Worm (Caenorhabditis elegans) whole organism, L4 larva: Measurements from ENCODE around the gene mapk-15.

Experiments used
- F37D6.2 ChIP-seq: sonication (generic microtip); optimal IDR thresholded peaks from 2 replicates; lab custom pipeline; 2016; ENCODE audit warnings: mild to moderate bottlenecking, missing genetic modification characterization, missing compliant biosample characterization
- Y105C5A.15 ChIP-seq: fragments of 200-800 bp; sonication (Bioruptor generic); IDR thresholded peaks from 2 replicates; pipeline ENCODE4 v1.3.6; 2022; ENCODE audit warnings: missing genetic modification characterization, missing compliant biosample characterization
- Y48G9A.11 ChIP-seq: fragments of 200-800 bp; sonication (Bioruptor generic); IDR thresholded peaks from 2 replicates; pipeline ENCODE4 v1.3.6; 2022; ENCODE audit warnings: missing genetic modification reagents, missing genetic modification characterization, missing compliant biosample characterization
- Y5F2A.4 ChIP-seq: fragments of 200-800 bp; sonication (Bioruptor generic); optimal IDR thresholded peaks from 2 replicates; lab custom pipeline; 2018; ENCODE audit warnings: mild to moderate bottlenecking, missing genetic modification characterization, missing compliant biosample characterization
- aha-1 ChIP-seq: fragments of 150-350 bp; peaks from one replicate; lab custom pipeline; 2014; ENCODE audit warnings: missing biosample characterization, missing genetic modification characterization
- attf-4 ChIP-seq: sonication (generic microtip); optimal IDR thresholded peaks from 3 replicates; lab custom pipeline; 2017; ENCODE audit warnings: missing biosample characterization, missing genetic modification characterization
- ceh-32 ChIP-seq: sonication (generic microtip); optimal IDR thresholded peaks from 2 replicates; lab custom pipeline; 2016; ENCODE audit warnings: mild to moderate bottlenecking, missing genetic modification characterization, missing compliant biosample characterization; ENCODE audit not compliant: poor library complexity
- ceh-82 ChIP-seq: sonication (generic microtip); optimal IDR thresholded peaks from 2 replicates; lab custom pipeline; 2017; ENCODE audit warnings: missing biosample characterization, missing genetic modification characterization
- daf-16 ChIP-seq, 3 experiments: sonication (generic microtip); optimal IDR thresholded peaks; 2 replicates each; lab custom pipeline; 2016 to 2017; ENCODE audit warnings: missing genetic modification characterization in 3 of 3, missing genetic modification reagents in 3 of 3, mild to moderate bottlenecking in 2 of 3, missing compliant biosample characterization in 2 of 3, missing biosample characterization in 1 of 3, moderate library complexity in 1 of 3
- dmd-8 ChIP-seq: fragments of 200-800 bp; sonication (Bioruptor generic); IDR thresholded peaks from 2 replicates; pipeline ENCODE4 v1.3.6; 2022; ENCODE audit warnings: missing genetic modification characterization, missing compliant biosample characterization
- dve-1 ChIP-seq: sonication (generic microtip); optimal IDR thresholded peaks from 2 replicates; lab custom pipeline; 2017; ENCODE audit warnings: antibody characterized with exemption, mild to moderate bottlenecking, missing genetic modification characterization, missing compliant biosample characterization; ENCODE audit not compliant: insufficient read depth
- egl-27 ChIP-seq: sonication (generic microtip); optimal IDR thresholded peaks from 3 replicates; lab custom pipeline; 2017; ENCODE audit warnings: missing biosample characterization, missing genetic modification reagents, missing genetic modification characterization
- egl-43 ChIP-seq: fragments of 200-800 bp; sonication (Bioruptor generic); IDR thresholded peaks from 2 replicates; pipeline ENCODE4 v1.3.6; 2022; ENCODE audit warnings: missing genetic modification reagents, missing genetic modification characterization, missing compliant biosample characterization
- fkh-10 ChIP-seq: fragments of 150-350 bp; optimal IDR thresholded peaks from 2 replicates; lab custom pipeline; 2014; ENCODE audit warnings: missing biosample characterization, missing genetic modification reagents, missing genetic modification characterization
- gei-8 ChIP-seq: fragments of 200-800 bp; sonication (Bioruptor generic); optimal IDR thresholded peaks from 2 replicates; lab custom pipeline; 2018; ENCODE audit warnings: mild to moderate bottlenecking, missing genetic modification characterization, missing compliant biosample characterization
- lin-15B ChIP-seq: fragments of 150-350 bp; sonication (generic microtip); optimal IDR thresholded peaks from 3 replicates; lab custom pipeline; 2014; ENCODE audit warnings: missing biosample characterization, missing genetic modification characterization
- lsy-2 ChIP-seq, 2 experiments: fragments of 150-350 bp in 1 of 2; sonication (generic microtip) in 1 of 2; optimal IDR thresholded peaks; 2 replicates each; lab custom pipeline; 2014 to 2017; ENCODE audit warnings: missing biosample characterization in 2 of 2, missing genetic modification characterization in 2 of 2
- mdl-1 ChIP-seq, 2 experiments: fragments of 150-350 bp in 1 of 2; sonication (generic microtip) in 1 of 2; optimal IDR thresholded peaks; 2 replicates each; lab custom pipeline; 2014 to 2017; ENCODE audit warnings: missing biosample characterization in 2 of 2, missing genetic modification characterization in 2 of 2
- mdt-29 ChIP-seq: fragments of 200-800 bp; sonication (Bioruptor generic); IDR thresholded peaks from 2 replicates; pipeline ENCODE4 v1.3.6; 2022; ENCODE audit warnings: missing genetic modification reagents, missing genetic modification characterization, missing compliant biosample characterization
- mep-1 ChIP-seq: fragments of 150-350 bp; sonication (generic microtip); optimal IDR thresholded peaks from 3 replicates; lab custom pipeline; 2014; ENCODE audit warnings: missing biosample characterization, missing genetic modification characterization
- mes-2 ChIP-seq: sonication (generic microtip); optimal IDR thresholded peaks from 2 replicates; lab custom pipeline; 2016; ENCODE audit warnings: missing genotype, mild to moderate bottlenecking, missing genetic modification characterization, missing compliant biosample characterization; ENCODE audit not compliant: poor library complexity, severe bottlenecking
- nhr-111 ChIP-seq: fragments of 200-800 bp; sonication (Bioruptor generic); optimal IDR thresholded peaks from 2 replicates; lab custom pipeline; 2018; ENCODE audit warnings: mild to moderate bottlenecking, missing genetic modification characterization, missing compliant biosample characterization
- nhr-28 ChIP-seq: fragments of 150-350 bp; optimal IDR thresholded peaks from 2 replicates; lab custom pipeline; 2014; ENCODE audit warnings: missing biosample characterization, missing genetic modification characterization
- nhr-42 ChIP-seq: fragments of 200-800 bp; sonication (Bioruptor generic); IDR thresholded peaks from 2 replicates; pipeline ENCODE4 v1.3.6; 2022; ENCODE audit warnings: missing genetic modification characterization, missing compliant biosample characterization
- php-3 ChIP-seq: fragments of 200-800 bp; sonication (Bioruptor generic); IDR thresholded peaks from 2 replicates; pipeline ENCODE4 v1.3.6; 2022; ENCODE audit warnings: missing genetic modification reagents, missing genetic modification characterization, missing compliant biosample characterization
- pqm-1 ChIP-seq: sonication (generic microtip); optimal IDR thresholded peaks from 2 replicates; lab custom pipeline; 2017; ENCODE audit warnings: missing biosample characterization, missing genetic modification characterization
- saeg-2 ChIP-seq: fragments of 200-800 bp; sonication (Bioruptor generic); IDR thresholded peaks from 2 replicates; pipeline ENCODE4 v1.3.6; 2022; ENCODE audit warnings: missing genetic modification reagents, missing genetic modification characterization, missing compliant biosample characterization
- set-16 ChIP-seq: fragments of 200-800 bp; sonication (Bioruptor generic); IDR thresholded peaks from 2 replicates; pipeline ENCODE4 v1.3.6; 2022; ENCODE audit warnings: missing genetic modification reagents, missing genetic modification characterization, missing compliant biosample characterization
- snpc-1.2 ChIP-seq: fragments of 200-800 bp; sonication (Bioruptor generic); IDR thresholded peaks from 2 replicates; pipeline ENCODE4 v1.3.6; 2022; ENCODE audit warnings: missing genetic modification reagents, missing genetic modification characterization, missing compliant biosample characterization
- spr-1 ChIP-seq: sonication (generic microtip); optimal IDR thresholded peaks from 2 replicates; lab custom pipeline; 2016; ENCODE audit warnings: mild to moderate bottlenecking, missing genetic modification characterization, missing compliant biosample characterization
- tag-97 ChIP-seq: fragments of 200-800 bp; sonication (Bioruptor generic); IDR thresholded peaks from 2 replicates; pipeline ENCODE4 v1.3.6; 2022; ENCODE audit warnings: missing genetic modification characterization, missing compliant biosample characterization
- unc-130 ChIP-seq: sonication (generic microtip); optimal IDR thresholded peaks from 2 replicates; lab custom pipeline; 2016; ENCODE audit warnings: missing genetic modification reagents, missing genetic modification characterization, missing compliant biosample characterization
- unc-62 ChIP-seq, 3 experiments: fragments of 150-350 bp in 1 of 3; sonication (generic microtip); optimal IDR thresholded peaks in 2 of 3; peaks in 1 of 3; 1 replicate in 1 of 3; 2 replicates in 2 of 3; lab custom pipeline; 2014 to 2017; ENCODE audit warnings: missing biosample characterization in 3 of 3, missing genetic modification characterization in 3 of 3, missing genetic modification reagents in 3 of 3, missing genotype in 1 of 3
- vab-7 ChIP-seq: fragments of 200-800 bp; sonication (Bioruptor generic); IDR thresholded peaks from 2 replicates; pipeline ENCODE4 v1.3.6; 2022; ENCODE audit warnings: missing genetic modification reagents, missing genetic modification characterization, missing compliant biosample characterization
- zip-11 ChIP-seq: fragments of 200-800 bp; sonication (Bioruptor generic); IDR thresholded peaks from 2 replicates; pipeline ENCODE4 v1.3.6; 2022; ENCODE audit warnings: missing genetic modification characterization, missing compliant biosample characterization
- zip-2 ChIP-seq: fragments of 150-350 bp; optimal IDR thresholded peaks from 2 replicates; lab custom pipeline; 2014; ENCODE audit warnings: missing biosample characterization, missing genetic modification characterization

Gene mapk-15

ce11 chrIII:6073673-6074331 is 6.1 kb downstream of the mapk-15 start:
- no peak for TF ChIP-seq F37D6.2 (tag; lab: Kevin White, UChicago)
- TF ChIP-seq php-3 (GFP tag; lab: Robert Waterston, UW): no peak
- no peak for TF ChIP-seq dve-1
- no peak for TF ChIP-seq nhr-42 (GFP tag; lab: Robert Waterston, UW)
- TF ChIP-seq saeg-2 (GFP tag; lab: Robert Waterston, UW): no peak
- TF ChIP-seq gei-8 (GFP tag; lab: Kevin White, UChicago): no peak
- TF ChIP-seq lin-15B (tag; lab: Kevin White, UChicago): no peak
- no peak for TF ChIP-seq zip-2 (tag; lab: Kevin White, UChicago)
- TF ChIP-seq fkh-10 (GFP tag; lab: Kevin White, UChicago): no peak
- TF ChIP-seq unc-130: no peak
- no peak for TF ChIP-seq snpc-1.2 (GFP tag; lab: Robert Waterston, UW)
- TF ChIP-seq ceh-82 (tag; lab: Kevin White, UChicago): no peak
- no peak for TF ChIP-seq dmd-8 (GFP tag; lab: Robert Waterston, UW)
- TF ChIP-seq set-16 (GFP tag; lab: Robert Waterston, UW): no peak
- no peak for TF ChIP-seq nhr-111

- TF ChIP-seq Y5F2A.4 (no peak), attf-4 (tag; lab: Kevin White, UChicago) (no peak), gei-8 (GFP tag; lab: Kevin White, UChicago) (no peak), vab-7 (GFP tag; lab: Robert Waterston, UW) (no peak), mes-2 (tag; lab: Kevin White, UChicago) (no peak), Y48G9A.11 (GFP tag; lab: Robert Waterston, UW) (no peak)
Measured at ce11 chrIII:6077973-6078372, 10.3 kb downstream of the mapk-15 start.

ce11 chrIII:6078917-6079316 is 11.3 kb downstream of the mapk-15 start:
- no peak for TF ChIP-seq php-3 (GFP tag; lab: Robert Waterston, UW)
- TF ChIP-seq lsy-2 (tag; optimal IDR thresholded peaks at IDR 0.05; lab: Kevin White, UChicago): peak in 1 of 2 experiments; percentile 21
- TF ChIP-seq egl-43: no peak
- TF ChIP-seq unc-62 (GFP tag; optimal IDR thresholded peaks at IDR 0.05 in 1 of 2; lab: Kevin White, UChicago): peak in 1 of 2 experiments; percentile 92
- TF ChIP-seq unc-62 (tag; optimal IDR thresholded peaks at IDR 0.05; lab: Kevin White, UChicago): no peak
- peak; percentile 74 for TF ChIP-seq aha-1 (tag; lab: Kevin White, UChicago)
- TF ChIP-seq mdl-1 (tag; optimal IDR thresholded peaks at IDR 0.05; lab: Kevin White, UChicago): no peak
- TF ChIP-seq Y105C5A.15 (GFP tag; lab: Robert Waterston, UW): no peak
- peak; percentile 16 for TF ChIP-seq mep-1 (tag; lab: Kevin White, UChicago)
- TF ChIP-seq mdt-29 (GFP tag; lab: Robert Waterston, UW): no peak

ce11 chrIII:6080263-6080662 is 12.6 kb downstream of the mapk-15 start, which contains the start of gene attf-4:
TSS of gene attf-4 (plus strand) at chrIII:6080563.
- no peak for TF ChIP-seq ceh-82 (tag; lab: Kevin White, UChicago)
- no peak for TF ChIP-seq ceh-32 (tag; lab: Kevin White, UChicago)
- TF ChIP-seq zip-11 (GFP tag; lab: Robert Waterston, UW): no peak
- no peak for TF ChIP-seq daf-16 (GFP tag; optimal IDR thresholded peaks at IDR 0.05; lab: Kevin White, UChicago)
- TF ChIP-seq daf-16 (tag; optimal IDR thresholded peaks at IDR 0.05; lab: Kevin White, UChicago): peak; percentile 13
- TF ChIP-seq tag-97 (GFP tag; lab: Robert Waterston, UW): no peak
- peak; percentile 27 for TF ChIP-seq pqm-1 (tag; lab: Kevin White, UChicago)
- no peak for TF ChIP-seq egl-27 (tag; lab: Kevin White, UChicago)
- TF ChIP-seq dve-1: peak; percentile 16
- no peak for TF ChIP-seq spr-1 (tag; lab: Kevin White, UChicago)
- TF ChIP-seq nhr-28 (tag; lab: Kevin White, UChicago): peak; percentile 2
- TF ChIP-seq, all 104 proteins: peak for 4
